Worm (Caenorhabditis elegans) whole organism, mixed stage, embryonic: ENCODE measurements around the gene C29H12.6.

Experiments
- M03D4.4 ChIP-seq: sonication (generic microtip); optimal IDR thresholded peaks from 2 replicates; lab custom pipeline; 2017; ENCODE audit warnings: mild to moderate bottlenecking, missing genetic modification characterization, missing compliant biosample characterization
- bed-3 ChIP-seq: fragments of 200-800 bp; sonication (Bioruptor generic); optimal IDR thresholded peaks from 3 replicates; lab custom pipeline; 2018; ENCODE audit warnings: mild to moderate bottlenecking, missing genetic modification characterization, moderate library complexity, missing compliant biosample characterization
- blmp-1 ChIP-seq: fragments of 150-350 bp; optimal IDR thresholded peaks from 2 replicates; lab custom pipeline; 2014; ENCODE audit warnings: missing biosample characterization, missing genetic modification characterization
- ceh-39 ChIP-seq: fragments of 150-350 bp; optimal IDR thresholded peaks from 2 replicates; lab custom pipeline; 2014; ENCODE audit warnings: missing biosample characterization, missing genetic modification characterization
- ceh-43 ChIP-seq: fragments of 200-800 bp; sonication (Bioruptor generic); optimal IDR thresholded peaks from 2 replicates; lab custom pipeline; 2018; ENCODE audit warnings: mild to moderate bottlenecking, missing genetic modification characterization, moderate library complexity, missing compliant biosample characterization
- ceh-83 ChIP-seq: fragments of 200-800 bp; sonication (Bioruptor generic); optimal IDR thresholded peaks from 2 replicates; lab custom pipeline; 2018; ENCODE audit warnings: mild to moderate bottlenecking, missing genetic modification characterization, missing compliant biosample characterization
- ces-1 ChIP-seq: fragments of 150-350 bp; optimal IDR thresholded peaks from 2 replicates; lab custom pipeline; 2014; ENCODE audit warnings: missing biosample characterization, missing genetic modification reagents, missing genetic modification characterization
- cnd-1 ChIP-seq: fragments of 200-800 bp; sonication (Bioruptor generic); optimal IDR thresholded peaks from 2 replicates; lab custom pipeline; 2018; ENCODE audit warnings: mild to moderate bottlenecking, missing genetic modification characterization, missing compliant biosample characterization
- drap-1 ChIP-seq: fragments of 200-800 bp; sonication (Bioruptor generic); optimal IDR thresholded peaks from 3 replicates; lab custom pipeline; 2018; ENCODE audit warnings: mild to moderate bottlenecking, missing genetic modification characterization, missing compliant biosample characterization
- elt-1 ChIP-seq: sonication (generic microtip); optimal IDR thresholded peaks from 2 replicates; lab custom pipeline; 2017; ENCODE audit warnings: missing genetic modification characterization, mild to moderate bottlenecking, missing compliant biosample characterization, antibody characterized with exemption, moderate library complexity, borderline replicate concordance; ENCODE audit not compliant: insufficient read depth
- elt-3 ChIP-seq: fragments of 150-350 bp; optimal IDR thresholded peaks from 2 replicates; lab custom pipeline; 2014; ENCODE audit warnings: missing biosample characterization, missing genetic modification characterization
- flh-1 ChIP-seq: fragments of 200-800 bp; sonication (Bioruptor generic); optimal IDR thresholded peaks from 2 replicates; lab custom pipeline; 2018; ENCODE audit warnings: mild to moderate bottlenecking, missing genetic modification characterization, moderate library complexity, missing compliant biosample characterization
- ham-2 ChIP-seq: fragments of 200-800 bp; sonication (Bioruptor generic); optimal IDR thresholded peaks from 2 replicates; lab custom pipeline; 2018; ENCODE audit warnings: mild to moderate bottlenecking, missing genetic modification characterization, missing compliant biosample characterization
- hlh-1 ChIP-seq: fragments of 150-350 bp; optimal IDR thresholded peaks from 2 replicates; lab custom pipeline; 2014; ENCODE audit warnings: missing biosample characterization, missing genetic modification reagents, missing genetic modification characterization
- lin-13 ChIP-seq: fragments of 150-350 bp; optimal IDR thresholded peaks from 2 replicates; lab custom pipeline; 2014; ENCODE audit warnings: missing biosample characterization, missing genetic modification characterization
- lin-32 ChIP-seq: fragments of 200-800 bp; sonication (Bioruptor generic); optimal IDR thresholded peaks from 2 replicates; lab custom pipeline; 2018; ENCODE audit warnings: mild to moderate bottlenecking, missing genetic modification characterization, missing compliant biosample characterization
- lsy-2 ChIP-seq: fragments of 150-350 bp; optimal IDR thresholded peaks from 2 replicates; lab custom pipeline; 2014; ENCODE audit warnings: missing biosample characterization, missing genetic modification characterization
- mab-5 ChIP-seq: fragments of 150-350 bp; optimal IDR thresholded peaks from 2 replicates; lab custom pipeline; 2014; ENCODE audit warnings: missing biosample characterization, missing genetic modification characterization
- mls-2 ChIP-seq: sonication (generic microtip); optimal IDR thresholded peaks from 2 replicates; lab custom pipeline; 2016; ENCODE audit warnings: mild to moderate bottlenecking, missing genetic modification characterization, moderate library complexity, missing compliant biosample characterization
- nhr-12 ChIP-seq: fragments of 150-350 bp; optimal IDR thresholded peaks from 2 replicates; lab custom pipeline; 2014; ENCODE audit warnings: missing biosample characterization, missing genetic modification characterization
- nhr-237 ChIP-seq: fragments of 150-350 bp; optimal IDR thresholded peaks from 2 replicates; lab custom pipeline; 2014; ENCODE audit warnings: missing biosample characterization, missing genetic modification characterization
- nhr-28 ChIP-seq: fragments of 150-350 bp; optimal IDR thresholded peaks from 2 replicates; lab custom pipeline; 2014; ENCODE audit warnings: missing biosample characterization, missing genetic modification characterization
- pha-4 ChIP-seq: fragments of 150-350 bp; optimal IDR thresholded peaks from 2 replicates; lab custom pipeline; 2018; ENCODE audit warnings: missing biosample characterization, missing genetic modification reagents, missing genetic modification characterization
- sem-2 ChIP-seq: fragments of 200-800 bp; sonication (Bioruptor generic); optimal IDR thresholded peaks from 2 replicates; lab custom pipeline; 2018; ENCODE audit warnings: mild to moderate bottlenecking, missing genetic modification characterization, missing compliant biosample characterization
- snpc-4 ChIP-seq: fragments of 150-350 bp; optimal IDR thresholded peaks from 2 replicates; lab custom pipeline; 2014; ENCODE audit warnings: missing biosample characterization, missing genetic modification characterization
- sptf-1 ChIP-seq: sonication (generic microtip); optimal IDR thresholded peaks from 2 replicates; lab custom pipeline; 2017; ENCODE audit warnings: mild to moderate bottlenecking, missing genetic modification characterization, moderate library complexity, missing compliant biosample characterization
- tbx-8 ChIP-seq: fragments of 200-800 bp; sonication (Bioruptor generic); optimal IDR thresholded peaks from 2 replicates; lab custom pipeline; 2018; ENCODE audit warnings: mild to moderate bottlenecking, missing genetic modification characterization, moderate library complexity, missing compliant biosample characterization
- unc-120 ChIP-seq: sonication (generic microtip); optimal IDR thresholded peaks from 2 replicates; lab custom pipeline; 2017; ENCODE audit warnings: missing genetic modification characterization, missing compliant biosample characterization; ENCODE audit not compliant: poor library complexity, severe bottlenecking
- unc-39 ChIP-seq: fragments of 150-350 bp; optimal IDR thresholded peaks from 2 replicates; lab custom pipeline; 2014; ENCODE audit warnings: missing biosample characterization, missing genetic modification characterization
- unc-62 ChIP-seq: fragments of 150-350 bp; optimal IDR thresholded peaks from 2 replicates; lab custom pipeline; 2014; ENCODE audit warnings: missing biosample characterization, missing genetic modification reagents, missing genetic modification characterization
- zip-8 ChIP-seq: fragments of 150-350 bp; optimal IDR thresholded peaks from 2 replicates; lab custom pipeline; 2014; ENCODE audit warnings: missing biosample characterization, missing genetic modification characterization
- ztf-11 ChIP-seq: fragments of 150-350 bp; optimal IDR thresholded peaks from 2 replicates; lab custom pipeline; 2014; ENCODE audit warnings: missing biosample characterization, missing genetic modification characterization

C29H12.6 gene

ce11 chrII:6103986-6104385 is 14.1 kb downstream of the C29H12.6 start:
- TF ChIP-seq elt-1 (no peak), elt-3 (no peak), nhr-28 (tag; lab: Kevin White, UChicago) (no peak), bed-3 (GFP tag; lab: Kevin White, UChicago) (no peak), lin-32 (no peak), unc-39 (tag; lab: Kevin White, UChicago) (no peak), lin-13 (tag; lab: Kevin White, UChicago) (no peak), zip-8 (tag; lab: Kevin White, UChicago) (no peak), pha-4 (tag; lab: Kevin White, UChicago) (no peak), tbx-8 (GFP tag; lab: Kevin White, UChicago) (no peak), cnd-1 (no peak), ztf-11 (tag; lab: Kevin White, UChicago) (no peak), ceh-83 (no peak), ceh-39 (tag; lab: Kevin White, UChicago) (no peak), blmp-1 (tag; lab: Kevin White, UChicago) (no peak), flh-1 (no peak), sptf-1 (tag; lab: Kevin White, UChicago) (no peak)
- TF ChIP-seq, all 35 proteins: peak for 0

ce11 chrII:6101475-6101874 is 16.6 kb downstream of the C29H12.6 start:
- TF ChIP-seq nhr-28 (tag; lab: Kevin White, UChicago) = no peak
- TF ChIP-seq elt-3 = no peak

- TF ChIP-seq unc-62 (no peak), tbx-8 (GFP tag; lab: Kevin White, UChicago) (no peak), ztf-11 (tag; lab: Kevin White, UChicago) (no peak), lsy-2 (tag; lab: Kevin White, UChicago) (no peak), ceh-43 (no peak), drap-1 (GFP tag; lab: Kevin White, UChicago) (no peak), ceh-83 (no peak), nhr-237 (tag; lab: Kevin White, UChicago) (no peak), nhr-28 (tag; lab: Kevin White, UChicago) (no peak), pha-4 (tag; lab: Kevin White, UChicago) (no peak), sem-2 (GFP tag; lab: Kevin White, UChicago) (no peak), ces-1 (no peak), blmp-1 (tag; lab: Kevin White, UChicago) (no peak), hlh-1 (no peak), flh-1 (no peak), elt-1 (no peak), lin-32 (no peak), sptf-1 (tag; lab: Kevin White, UChicago) (no peak), bed-3 (GFP tag; lab: Kevin White, UChicago) (no peak)
Measured at ce11 chrII:6099500-6099899, 18.6 kb downstream of the C29H12.6 start, which contains the start of gene rgs-3. rgs-3 (plus strand) TSS chrII:6099800.

- TF ChIP-seq unc-39 (tag; lab: Kevin White, UChicago) (no peak), ham-2 (peak; percentile 24), bed-3 (GFP tag; lab: Kevin White, UChicago) (no peak)
Measured at ce11 chrII:6097441-6097840, 20.6 kb downstream of the C29H12.6 start, which contains the start of the genes tpp-2 and rbbp-5. tpp-2 (minus strand) TSS chrII:6097597. rbbp-5 (plus strand) TSS chrII:6097830.

ce11 chrII:6091380-6091779 is 26.7 kb downstream of the C29H12.6 start, which contains the start of the genes fbf-2 and nspg-3:
fbf-2 (minus strand) TSS chrII:6091480.
nspg-3 (plus strand) TSS chrII:6091767.
- no peak for TF ChIP-seq lin-13 (tag; lab: Kevin White, UChicago)
- TF ChIP-seq cnd-1 = no peak
- no peak for TF ChIP-seq nhr-12 (tag; lab: Kevin White, UChicago)
- TF ChIP-seq M03D4.4 (tag; lab: Kevin White, UChicago) = no peak
- no peak for TF ChIP-seq sptf-1 (tag; lab: Kevin White, UChicago)
- no peak for TF ChIP-seq mab-5 (tag; lab: Kevin White, UChicago)
- TF ChIP-seq elt-3 = no peak
- no peak for TF ChIP-seq unc-120 (tag; lab: Kevin White, UChicago)
- no peak for TF ChIP-seq ham-2
- TF ChIP-seq lin-32 = no peak
- TF ChIP-seq snpc-4 = no peak
- no peak for TF ChIP-seq drap-1 (GFP tag; lab: Kevin White, UChicago)
- no peak for TF ChIP-seq ceh-39 (tag; lab: Kevin White, UChicago)
- TF ChIP-seq mls-2 (tag; lab: Kevin White, UChicago) = no peak
- no peak for TF ChIP-seq pha-4 (tag; lab: Kevin White, UChicago)
- TF ChIP-seq blmp-1 (tag; lab: Kevin White, UChicago) = no peak
- no peak for TF ChIP-seq bed-3 (GFP tag; lab: Kevin White, UChicago)
